Fruit fly (Drosophila melanogaster): Measurements from ENCODE around the gene CtsK1.

Gene CtsK1

dm6 chr3L:13952484-13953048 is 41.5 kb upstream of the CtsK1 start:
- peak; percentile 23 for TF ChIP-seq CrebA (GFP tag; optimal IDR thresholded peaks at IDR 0.05; ENCODE audit: borderline replicate concordance)
- no peak for TF ChIP-seq Rel (GFP tag; optimal IDR thresholded peaks at IDR 0.05)
- peak; percentile 16 for TF ChIP-seq Rel (tag; optimal IDR thresholded peaks at IDR 0.05)
- no peak for TF ChIP-seq psq (GFP tag; optimal IDR thresholded peaks at IDR 0.05)
- peak; percentile 80 for TF ChIP-seq h (GFP tag; optimal IDR thresholded peaks at IDR 0.05)
- no peak for TF ChIP-seq Myc (optimal IDR thresholded peaks at IDR 0.05)

- TF ChIP-seq psq (GFP tag; optimal IDR thresholded peaks at IDR 0.05) = no peak
- TF ChIP-seq sage (GFP tag; optimal IDR thresholded peaks at IDR 0.05) = no peak
- TF ChIP-seq Dfd (GFP tag; optimal IDR thresholded peaks at IDR 0.05) = no peak
- TF ChIP-seq jim (GFP tag; optimal IDR thresholded peaks at IDR 0.05) = no peak
- no peak for TF ChIP-seq brk (GFP tag; optimal IDR thresholded peaks at IDR 0.05)
- TF ChIP-seq tai (GFP tag; optimal IDR thresholded peaks at IDR 0.05) = no peak
- no peak for TF ChIP-seq Dif (GFP tag; optimal IDR thresholded peaks at IDR 0.05; ENCODE audit: partially characterized antibody)
- TF ChIP-seq CG9705 (GFP tag; optimal IDR thresholded peaks at IDR 0.05) = no peak
- no peak for TF ChIP-seq br (GFP tag; optimal IDR thresholded peaks at IDR 0.05)
- no peak for TF ChIP-seq Hnf4 (GFP tag; optimal IDR thresholded peaks at IDR 0.05)
- no peak for TF ChIP-seq ey (GFP tag; optimal IDR thresholded peaks at IDR 0.05)
- no peak for TF ChIP-seq Sp1 (GFP tag; optimal IDR thresholded peaks at IDR 0.05)
- TF ChIP-seq dsf (GFP tag; optimal IDR thresholded peaks at IDR 0.05; ENCODE audit: borderline replicate concordance) = no peak
- TF ChIP-seq rgr (GFP tag; optimal IDR thresholded peaks at IDR 0.05) = no peak
- TF ChIP-seq dmrt93B (GFP tag; optimal IDR thresholded peaks at IDR 0.05) = no peak
- no peak for TF ChIP-seq Hr83 (GFP tag; optimal IDR thresholded peaks at IDR 0.05; ENCODE audit: poor library complexity, severe bottlenecking)
- no peak for TF ChIP-seq Rel (GFP tag; optimal IDR thresholded peaks at IDR 0.05)
- TF ChIP-seq Rel (tag; optimal IDR thresholded peaks at IDR 0.05) = no peak
- TF ChIP-seq Vsx2 (GFP tag; optimal IDR thresholded peaks at IDR 0.05; ENCODE audit: partially characterized antibody) = no peak
- no peak for TF ChIP-seq usp (GFP tag; optimal IDR thresholded peaks at IDR 0.05)
- TF ChIP-seq pan (optimal IDR thresholded peaks at IDR 0.05) = no peak
Observed at dm6 chr3L:13956667-13957066, 37.4 kb upstream of the CtsK1 start.

dm6 chr3L:13957212-13957668 is 36.8 kb upstream of the CtsK1 start:
- no peak for TF ChIP-seq Dfd (GFP tag; optimal IDR thresholded peaks at IDR 0.05)
- peak; percentile 39 for TF ChIP-seq sv (GFP tag; optimal IDR thresholded peaks at IDR 0.05)
- TF ChIP-seq Hr78 (GFP tag; optimal IDR thresholded peaks at IDR 0.05) = no peak
- TF ChIP-seq br (GFP tag; optimal IDR thresholded peaks at IDR 0.05) = no peak
- no peak for TF ChIP-seq GATAd (GFP tag; optimal IDR thresholded peaks at IDR 0.05)
- no peak for TF ChIP-seq Abd-B (GFP tag; optimal IDR thresholded peaks at IDR 0.05)
- no peak for TF ChIP-seq CG32264 (GFP tag; optimal IDR thresholded peaks at IDR 0.05)
- peak; percentile 5 for TF ChIP-seq h (GFP tag; optimal IDR thresholded peaks at IDR 0.05)
- no peak for TF ChIP-seq lola (GFP tag; optimal IDR thresholded peaks at IDR 0.05)
- no peak for TF ChIP-seq woc (GFP tag; optimal IDR thresholded peaks at IDR 0.05)
- TF ChIP-seq dsf (GFP tag; optimal IDR thresholded peaks at IDR 0.05; ENCODE audit: borderline replicate concordance) = no peak
- TF ChIP-seq usp (GFP tag; optimal IDR thresholded peaks at IDR 0.05) = no peak
- no peak for TF ChIP-seq dl (GFP tag; optimal IDR thresholded peaks at IDR 0.05; ENCODE audit: insufficient read depth in 1 of 2, partially characterized antibody in 2 of 2)
- peak; percentile 14 for TF ChIP-seq OdsH (GFP tag; optimal IDR thresholded peaks at IDR 0.05)
- peak; percentile 19 for TF ChIP-seq rgr (GFP tag; optimal IDR thresholded peaks at IDR 0.05)
- no peak for TF ChIP-seq Myc (optimal IDR thresholded peaks at IDR 0.05)
- no peak for TF ChIP-seq N (GFP tag; optimal IDR thresholded peaks at IDR 0.05)
- TF ChIP-seq Jra (GFP tag; optimal IDR thresholded peaks at IDR 0.05) = no peak
- no peak for TF ChIP-seq sage (GFP tag; optimal IDR thresholded peaks at IDR 0.05)
- no peak for TF ChIP-seq Rel (GFP tag; optimal IDR thresholded peaks at IDR 0.05)
- no peak for TF ChIP-seq Rel (tag; optimal IDR thresholded peaks at IDR 0.05)
- TF ChIP-seq Hnf4 (GFP tag; optimal IDR thresholded peaks at IDR 0.05) = no peak
- no peak for TF ChIP-seq fru (GFP tag; optimal IDR thresholded peaks at IDR 0.05)
- TF ChIP-seq pan (optimal IDR thresholded peaks at IDR 0.05) = no peak
- no peak for TF ChIP-seq Sp1 (GFP tag; optimal IDR thresholded peaks at IDR 0.05)
- TF ChIP-seq tai (GFP tag; optimal IDR thresholded peaks at IDR 0.05) = no peak
- no peak for TF ChIP-seq CrebA (GFP tag; optimal IDR thresholded peaks at IDR 0.05; ENCODE audit: borderline replicate concordance)
- TF ChIP-seq psq (GFP tag; optimal IDR thresholded peaks at IDR 0.05) = peak; percentile 6
- TF ChIP-seq Hr83 (GFP tag; optimal IDR thresholded peaks at IDR 0.05; ENCODE audit: poor library complexity, severe bottlenecking) = no peak
- TF ChIP-seq foxo (GFP tag; optimal IDR thresholded peaks at IDR 0.05) = peak in 1 of 2 experiments; percentile 34
- TF ChIP-seq ey (GFP tag; optimal IDR thresholded peaks at IDR 0.05) = no peak
- no peak for TF ChIP-seq CG9705 (GFP tag; optimal IDR thresholded peaks at IDR 0.05)
- no peak for TF ChIP-seq jim (GFP tag; optimal IDR thresholded peaks at IDR 0.05)

All from whole organism, wandering third instar larva.